Worm (Caenorhabditis elegans): ENCODE data around the gene dmsr-13.

dmsr-13 gene

DNA sequence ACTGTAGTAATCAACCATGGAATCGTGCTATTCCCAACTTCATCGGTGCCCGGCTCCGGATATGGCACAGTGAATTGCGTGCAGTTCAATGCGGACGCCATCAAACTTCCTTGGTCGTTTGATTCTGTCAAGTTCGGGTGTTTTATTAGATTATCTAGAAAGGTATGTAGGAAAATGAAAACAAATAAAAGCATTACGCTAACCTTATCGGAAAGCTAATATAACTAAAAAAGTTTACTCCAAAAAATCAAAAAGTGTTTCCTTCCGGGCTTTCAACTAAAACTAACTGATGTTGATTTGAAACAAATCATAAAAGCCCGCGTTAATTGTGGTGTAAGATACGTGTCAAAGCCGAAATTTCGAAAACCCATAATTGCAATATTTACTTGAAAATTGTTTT lies at the start of gene dmsr-13:
dmsr-13 (minus strand) TSS at position 101 of the 400 bp plus-strand sequence.
- TF ChIP-seq ceh-9 (tag; optimal IDR thresholded peaks at IDR 0.05) (no peak), snpc-4 (tag; optimal IDR thresholded peaks at IDR 0.05) (no peak), egl-5 (tag; optimal IDR thresholded peaks at IDR 0.05) (no peak), nhr-43 (tag; optimal IDR thresholded peaks at IDR 0.05; ENCODE audit: poor library complexity, severe bottlenecking) (no peak), lsy-12 (tag; optimal IDR thresholded peaks at IDR 0.05) (no peak), lin-15B (tag; optimal IDR thresholded peaks at IDR 0.05) (no peak), elt-1 (tag; optimal IDR thresholded peaks at IDR 0.05) (no peak), ceh-28 (tag; optimal IDR thresholded peaks at IDR 0.05) (no peak)

DNA sequence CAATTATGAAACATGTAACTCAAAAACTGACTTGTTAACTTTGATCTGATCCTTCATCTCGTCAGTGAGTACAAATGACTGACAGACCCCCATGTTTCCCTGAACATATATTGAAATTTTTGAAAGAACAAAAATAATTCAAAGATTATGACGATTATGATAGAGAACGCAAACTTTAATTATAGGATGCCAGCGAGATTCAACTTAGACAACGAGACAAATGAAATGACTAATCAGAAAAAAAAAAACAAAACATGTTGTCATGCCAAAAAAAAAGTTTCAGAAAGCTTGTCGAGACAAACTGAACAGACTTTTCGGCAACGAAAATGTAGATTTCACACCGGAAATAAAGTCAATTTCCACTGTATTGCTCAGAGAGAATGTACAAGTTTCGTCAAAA lies 35.0 kb upstream of the dmsr-13 start, which contains the start of gene gpa-10:
gpa-10 (minus strand) TSS at position 101 of the 400 bp plus-strand sequence.
- TF ChIP-seq ZK546.5 (tag; optimal IDR thresholded peaks at IDR 0.05) (no peak), pha-4 (tag; optimal IDR thresholded peaks at IDR 0.05) (no peak), fkh-2 (tag; optimal IDR thresholded peaks at IDR 0.05) (no peak), ceh-28 (tag; optimal IDR thresholded peaks at IDR 0.05) (no peak), aly-2 (tag; optimal IDR thresholded peaks at IDR 0.05) (no peak), ama-1 (optimal IDR thresholded peaks at IDR 0.05) (no peak), pqm-1 (tag; optimal IDR thresholded peaks at IDR 0.05) (no peak), nhr-67 (tag; optimal IDR thresholded peaks at IDR 0.05) (no peak)

DNA sequence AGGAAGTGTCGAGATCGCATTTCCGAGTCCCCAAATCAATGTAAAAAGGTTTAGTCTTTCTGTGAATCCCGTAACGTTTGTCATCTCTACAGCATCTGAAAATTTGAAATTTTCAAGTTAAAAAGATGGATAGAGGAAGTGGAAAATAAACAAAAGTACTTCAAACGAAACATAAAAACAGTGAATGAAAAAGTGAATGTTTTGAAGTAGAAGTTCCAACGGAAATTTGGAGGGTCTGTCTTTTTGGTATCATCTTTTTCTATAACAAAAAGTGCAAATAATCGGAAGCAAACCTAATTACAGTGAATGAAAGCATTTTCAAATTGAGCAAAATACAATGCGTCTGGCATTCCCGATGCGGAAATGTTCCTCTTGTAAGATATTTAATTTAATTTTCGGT lies 26.8 kb upstream of the dmsr-13 start, which contains the start of gene lgc-54:
lgc-54 (minus strand) TSS at position 101 of the 400 bp plus-strand sequence.
- TF ChIP-seq R02D3.7 (tag; optimal IDR thresholded peaks at IDR 0.05) (no peak), egl-5 (tag; optimal IDR thresholded peaks at IDR 0.05) (no peak), ceh-9 (tag; optimal IDR thresholded peaks at IDR 0.05) (no peak), snpc-4 (tag; optimal IDR thresholded peaks at IDR 0.05) (no peak), elt-3 (tag; optimal IDR thresholded peaks at IDR 0.05) (no peak), nfya-1 (tag; optimal IDR thresholded peaks at IDR 0.05; ENCODE audit: insufficient read depth) (no peak), daf-12 (tag; optimal IDR thresholded peaks at IDR 0.05) (no peak), pha-4 (tag; optimal IDR thresholded peaks at IDR 0.05) (no peak), lsy-12 (tag; optimal IDR thresholded peaks at IDR 0.05) (no peak), nhr-12 (tag; optimal IDR thresholded peaks at IDR 0.05) (no peak), egl-27 (tag; optimal IDR thresholded peaks at IDR 0.05) (no peak), eor-1 (tag; optimal IDR thresholded peaks at IDR 0.05) (no peak), ZK546.5 (tag; optimal IDR thresholded peaks at IDR 0.05) (no peak)

ce11 chrV:6842437-6842836 lies 22.7 kb upstream of the dmsr-13 start, which contains the start of gene T15B7.1:
Gene T15B7.1, plus strand, starts transcription at chrV:6842737.
- TF ChIP-seq aly-2 (tag; optimal IDR thresholded peaks at IDR 0.05) = no peak
- no peak for TF ChIP-seq nhr-76 (tag; optimal IDR thresholded peaks at IDR 0.05)
- TF ChIP-seq snpc-4 (tag; optimal IDR thresholded peaks at IDR 0.05) = no peak
- TF ChIP-seq pha-4 (tag; optimal IDR thresholded peaks at IDR 0.05) = no peak
- TF ChIP-seq nhr-25 (tag; optimal IDR thresholded peaks at IDR 0.05) = no peak
- TF ChIP-seq ZK546.5 (tag; optimal IDR thresholded peaks at IDR 0.05) = no peak
- no peak for TF ChIP-seq sea-2 (GFP tag; optimal IDR thresholded peaks at IDR 0.05)
- TF ChIP-seq elt-3 (tag; optimal IDR thresholded peaks at IDR 0.05) = no peak
- TF ChIP-seq ceh-28 (tag; optimal IDR thresholded peaks at IDR 0.05) = no peak
- no peak for TF ChIP-seq mml-1 (tag; optimal IDR thresholded peaks at IDR 0.05)
- TF ChIP-seq nhr-23 (tag; optimal IDR thresholded peaks at IDR 0.05) = no peak
- TF ChIP-seq egl-5 (tag; optimal IDR thresholded peaks at IDR 0.05) = no peak
- no peak for TF ChIP-seq ceh-9 (tag; optimal IDR thresholded peaks at IDR 0.05)
- no peak for TF ChIP-seq pqm-1 (tag; optimal IDR thresholded peaks at IDR 0.05)
- no peak for TF ChIP-seq nhr-77 (tag; optimal IDR thresholded peaks at IDR 0.05)
- TF ChIP-seq eor-1 (tag; optimal IDR thresholded peaks at IDR 0.05) = no peak
- TF ChIP-seq ceh-82 (tag; optimal IDR thresholded peaks at IDR 0.05) = no peak

DNA sequence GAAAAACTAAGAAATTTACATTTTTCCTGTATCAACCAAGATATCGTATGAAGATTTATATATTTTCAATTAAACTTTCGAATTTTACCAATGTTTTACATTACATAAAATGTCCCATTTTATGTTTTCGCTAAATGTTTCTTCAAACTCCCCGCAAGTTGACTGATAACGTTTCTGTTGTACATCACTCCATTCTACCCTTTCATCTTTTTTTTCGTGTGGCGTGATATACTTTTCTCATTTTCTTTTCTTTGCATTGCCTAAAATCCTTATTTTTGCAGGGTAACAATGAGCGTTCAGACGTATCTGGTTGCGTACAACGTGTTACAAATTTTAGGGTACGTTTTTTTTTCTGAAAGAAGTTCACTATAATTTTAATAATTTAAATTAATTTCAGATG lies 19.3 kb upstream of the dmsr-13 start, which contains the start of gene hpo-8:
hpo-8 (plus strand) TSS at position 282 of the 400 bp plus-strand sequence.
- TF ChIP-seq nhr-67 (tag; optimal IDR thresholded peaks at IDR 0.05) (no peak), unc-39 (tag; optimal IDR thresholded peaks at IDR 0.05) (no peak), R02D3.7 (tag; optimal IDR thresholded peaks at IDR 0.05) (no peak), snpc-4 (tag; optimal IDR thresholded peaks at IDR 0.05) (no peak), nhr-28 (tag; optimal IDR thresholded peaks at IDR 0.05) (no peak), ztf-11 (tag; optimal IDR thresholded peaks at IDR 0.05) (no peak), nhr-12 (tag; optimal IDR thresholded peaks at IDR 0.05) (no peak), pqm-1 (tag; optimal IDR thresholded peaks at IDR 0.05) (peak; percentile 3), elt-2 (tag; optimal IDR thresholded peaks at IDR 0.05) (peak; percentile 32), nfya-1 (tag; optimal IDR thresholded peaks at IDR 0.05; ENCODE audit: insufficient read depth) (no peak)
